Worm (Caenorhabditis elegans): ENCODE data around the gene Y45G12B.2.

- no peak for TF ChIP-seq unc-62 (GFP tag; optimal IDR thresholded peaks at IDR 0.05)
- no peak for TF ChIP-seq vab-15 (tag; optimal IDR thresholded peaks at IDR 0.05)
- TF ChIP-seq swsn-7 (tag; optimal IDR thresholded peaks at IDR 0.05), result no peak
- no peak for TF ChIP-seq snpc-4 (tag; optimal IDR thresholded peaks at IDR 0.05)
- TF ChIP-seq alr-1 (tag; optimal IDR thresholded peaks at IDR 0.05; ENCODE audit: borderline replicate concordance), result no peak
- no peak for TF ChIP-seq nhr-85 (tag)
- no peak for TF ChIP-seq mep-1 (tag; optimal IDR thresholded peaks at IDR 0.05)
- TF ChIP-seq fkh-10 (GFP tag; optimal IDR thresholded peaks at IDR 0.05), result no peak
- no peak for TF ChIP-seq nhr-237 (tag; optimal IDR thresholded peaks at IDR 0.05)
Measured at ce11 chrV:2742298-2742697, 47.7 kb downstream of the Y45G12B.2 start, which contains the start of gene srg-62.
